Fruit fly (Drosophila melanogaster): ENCODE data around the gene Naglu.

DNA sequence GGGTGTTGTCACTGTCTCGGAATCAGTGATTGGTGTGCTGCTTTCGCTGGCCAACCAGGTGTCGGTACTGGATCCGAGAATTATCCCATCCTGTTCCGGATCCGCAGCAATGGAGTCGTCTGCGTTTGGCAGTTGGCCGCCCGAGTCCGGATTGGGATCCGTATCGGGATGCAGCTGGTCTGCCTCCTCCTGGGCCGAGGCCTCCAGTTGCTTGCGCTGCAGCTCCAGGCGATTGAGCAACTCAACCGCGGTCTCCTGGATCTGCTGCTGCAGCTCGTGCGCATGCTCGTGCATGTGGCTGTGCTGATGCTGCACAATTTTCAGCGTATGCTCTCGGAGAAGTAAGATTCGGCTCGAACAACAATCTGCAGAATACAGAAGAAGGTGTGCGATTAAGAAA is 20.5 kb upstream of the Naglu start:
- no peak for TF ChIP-seq CG34422 (GFP tag; IDR thresholded peaks at IDR 0.05)
- TF ChIP-seq CG14050 (GFP tag; IDR thresholded peaks at IDR 0.05): no peak
- TF ChIP-seq Dfd (GFP tag; optimal IDR thresholded peaks at IDR 0.05): no peak
- 0 out of 2 replicates have a peak, but pooled peaks have one; percentile 15 for TF ChIP-seq ara (GFP tag; IDR thresholded peaks at IDR 0.05)
- TF ChIP-seq wdn (GFP tag; IDR thresholded peaks at IDR 0.05): no peak
- TF ChIP-seq slbo (GFP tag; IDR thresholded peaks at IDR 0.05): no peak
- no peak for TF ChIP-seq CG42726 (GFP tag; IDR thresholded peaks at IDR 0.05; ENCODE audit: partially characterized antibody)
- TF ChIP-seq CG12071 (GFP tag; optimal IDR thresholded peaks at IDR 0.05): no peak
- no peak for TF ChIP-seq ham (GFP tag; IDR thresholded peaks at IDR 0.05)

Measured in whole organism, embryonic.